Fruit fly (Drosophila melanogaster) whole organism, prepupa: ENCODE results near the gene CG31221.

Source experiments
- CG10669 ChIP-seq: fragments of 200-800 bp; sonication (Bioruptor generic); optimal IDR thresholded peaks from 3 replicates; lab custom pipeline; 2018; ENCODE audit warnings: missing biosample characterization, mild to moderate bottlenecking, missing genetic modification characterization, moderate library complexity
- CG11762 ChIP-seq: fragments of 200-800 bp; sonication (Bioruptor generic); optimal IDR thresholded peaks from 3 replicates; lab custom pipeline; 2016; ENCODE audit warnings: missing biosample characterization, missing genetic modification characterization; ENCODE audit not compliant: insufficient read depth
- CG15336 ChIP-seq: fragments of 200-800 bp; sonication (Bioruptor generic); IDR thresholded peaks from 2 replicates; pipeline ENCODE4 v1.3.6; 2022; ENCODE audit warnings: missing biosample characterization, missing genetic modification characterization
- CG16779 ChIP-seq: fragments of 200-800 bp; sonication (Bioruptor generic); optimal IDR thresholded peaks from 3 replicates; lab custom pipeline; 2017; ENCODE audit warnings: missing biosample characterization, mild to moderate bottlenecking, missing genetic modification characterization
- CG32006 ChIP-seq: fragments of 200-800 bp; sonication (Bioruptor generic); optimal IDR thresholded peaks from 3 replicates; lab custom pipeline; 2017; ENCODE audit warnings: missing biosample characterization, mild to moderate bottlenecking, missing genetic modification characterization
- CG34406 ChIP-seq: fragments of 200-800 bp; sonication (Bioruptor generic); optimal IDR thresholded peaks from 3 replicates; lab custom pipeline; 2016; ENCODE audit warnings: missing biosample characterization, missing genetic modification characterization
- CG6163 ChIP-seq: fragments of 200-800 bp; sonication (Bioruptor generic); IDR thresholded peaks from 3 replicates; pipeline ENCODE4 v1.3.6; 2022; ENCODE audit warnings: missing biosample characterization, missing genetic modification characterization
- CG6276 ChIP-seq: fragments of 200-800 bp; sonication (Bioruptor generic); optimal IDR thresholded peaks from 2 replicates; lab custom pipeline; 2017; ENCODE audit warnings: missing biosample characterization, mild to moderate bottlenecking, missing genetic modification characterization
- CG6808 ChIP-seq: fragments of 200-800 bp; sonication (Bioruptor generic); optimal IDR thresholded peaks from 3 replicates; lab custom pipeline; 2017; ENCODE audit warnings: missing biosample characterization, missing genetic modification characterization, mild to moderate bottlenecking, moderate library complexity, missing genetic modification reagents
- CG6854 ChIP-seq: fragments of 200-800 bp; sonication (Bioruptor generic); optimal IDR thresholded peaks from 2 replicates; lab custom pipeline; 2017; ENCODE audit warnings: missing biosample characterization, mild to moderate bottlenecking, missing genetic modification characterization
- CG7368 ChIP-seq: fragments of 200-800 bp; sonication (Bioruptor generic); optimal IDR thresholded peaks from 3 replicates; lab custom pipeline; 2016; ENCODE audit warnings: missing biosample characterization, missing genetic modification characterization
- CG8119 ChIP-seq: fragments of 200-800 bp; sonication (Bioruptor generic); IDR thresholded peaks from 3 replicates; pipeline ENCODE4 v1.3.6; 2022; ENCODE audit warnings: missing biosample characterization, missing genetic modification characterization
- Eip93F ChIP-seq: fragments of 200-800 bp; sonication (Bioruptor generic); optimal IDR thresholded peaks from 2 replicates; lab custom pipeline; 2016; ENCODE audit warnings: missing biosample characterization, mild to moderate bottlenecking, missing genetic modification characterization
- Ets21C ChIP-seq: fragments of 200-800 bp; sonication (Bioruptor generic); optimal IDR thresholded peaks from 3 replicates; lab custom pipeline; 2016; ENCODE audit warnings: missing biosample characterization, missing genetic modification characterization
- Hr39 ChIP-seq: fragments of 200-800 bp; sonication (Bioruptor generic); optimal IDR thresholded peaks from 2 replicates; lab custom pipeline; 2016; ENCODE audit warnings: missing biosample characterization, missing genetic modification characterization
- Hr4 ChIP-seq: fragments of 200-800 bp; sonication (Bioruptor generic); optimal IDR thresholded peaks from 3 replicates; lab custom pipeline; 2016; ENCODE audit warnings: missing biosample characterization, missing genetic modification characterization
- Met ChIP-seq: fragments of 200-800 bp; sonication (Bioruptor generic); optimal IDR thresholded peaks from 3 replicates; lab custom pipeline; 2016; ENCODE audit warnings: missing biosample characterization, missing genetic modification characterization
- OdsH ChIP-seq: fragments of 200-800 bp; sonication (Bioruptor generic); optimal IDR thresholded peaks from 3 replicates; lab custom pipeline; 2016; ENCODE audit warnings: missing biosample characterization, missing genetic modification characterization
- Sox15 ChIP-seq: fragments of 200-800 bp; sonication (Bioruptor generic); optimal IDR thresholded peaks from 3 replicates; lab custom pipeline; 2016; ENCODE audit warnings: missing biosample characterization, missing genetic modification characterization
- acj6 ChIP-seq: fragments of 200-800 bp; sonication (Bioruptor generic); optimal IDR thresholded peaks from 3 replicates; lab custom pipeline; 2016; ENCODE audit warnings: missing biosample characterization, missing genetic modification characterization
- dac ChIP-seq: fragments of 200-800 bp; sonication (Bioruptor generic); optimal IDR thresholded peaks from 2 replicates; lab custom pipeline; 2017; ENCODE audit warnings: missing biosample characterization, mild to moderate bottlenecking, missing genetic modification characterization
- dsx ChIP-seq: fragments of 200-800 bp; optimal IDR thresholded peaks from 3 replicates; lab custom pipeline; 2019; ENCODE audit warnings: missing biosample characterization, mild to moderate bottlenecking, missing genetic modification characterization, moderate library complexity; ENCODE audit not compliant: poor library complexity, severe bottlenecking
- eg ChIP-seq: fragments of 200-800 bp; sonication (Bioruptor generic); IDR thresholded peaks from 3 replicates; pipeline ENCODE4 v1.3.6; 2022; ENCODE audit warnings: missing biosample characterization, missing genetic modification characterization
- esn ChIP-seq: fragments of 200-800 bp; sonication (Bioruptor generic); optimal IDR thresholded peaks from 2 replicates; lab custom pipeline; 2016; ENCODE audit warnings: missing biosample characterization, mild to moderate bottlenecking, missing genetic modification characterization, moderate library complexity
- lz ChIP-seq: fragments of 200-800 bp; sonication (Bioruptor generic); optimal IDR thresholded peaks from 3 replicates; lab custom pipeline; 2016; ENCODE audit warnings: missing biosample characterization, missing genetic modification characterization
- net ChIP-seq: fragments of 200-800 bp; sonication (Bioruptor generic); optimal IDR thresholded peaks from 3 replicates; lab custom pipeline; 2016; ENCODE audit warnings: missing biosample characterization, missing genetic modification characterization
- pdm3 ChIP-seq: fragments of 200-800 bp; sonication (Bioruptor generic); optimal IDR thresholded peaks from 3 replicates; lab custom pipeline; 2016; ENCODE audit warnings: missing biosample characterization, missing genetic modification characterization
- salr ChIP-seq, 2 experiments: fragments of 200-800 bp; sonication (Bioruptor generic); optimal IDR thresholded peaks; 3 replicates each; lab custom pipeline; 2016 to 2018; ENCODE audit warnings: missing biosample characterization in 2 of 2, missing genetic modification characterization in 2 of 2, mild to moderate bottlenecking in 1 of 2
- ss ChIP-seq, 2 experiments: fragments of 200-800 bp; sonication (Bioruptor generic); optimal IDR thresholded peaks; 2 replicates in 1 of 2; 3 replicates in 1 of 2; lab custom pipeline; 2017 to 2018; ENCODE audit warnings: mild to moderate bottlenecking in 2 of 2, missing biosample characterization in 2 of 2, missing genetic modification characterization in 2 of 2, moderate library complexity in 1 of 2
- svp ChIP-seq: fragments of 200-800 bp; sonication (Bioruptor generic); peaks from one replicate; lab custom pipeline; 2016; ENCODE audit warnings: missing biosample characterization, missing genetic modification characterization
- vri ChIP-seq: fragments of 200-800 bp; sonication (Bioruptor generic); optimal IDR thresholded peaks from 3 replicates; lab custom pipeline; 2016; ENCODE audit warnings: missing biosample characterization, mild to moderate bottlenecking, missing genetic modification characterization

CG31221 gene

DNA sequence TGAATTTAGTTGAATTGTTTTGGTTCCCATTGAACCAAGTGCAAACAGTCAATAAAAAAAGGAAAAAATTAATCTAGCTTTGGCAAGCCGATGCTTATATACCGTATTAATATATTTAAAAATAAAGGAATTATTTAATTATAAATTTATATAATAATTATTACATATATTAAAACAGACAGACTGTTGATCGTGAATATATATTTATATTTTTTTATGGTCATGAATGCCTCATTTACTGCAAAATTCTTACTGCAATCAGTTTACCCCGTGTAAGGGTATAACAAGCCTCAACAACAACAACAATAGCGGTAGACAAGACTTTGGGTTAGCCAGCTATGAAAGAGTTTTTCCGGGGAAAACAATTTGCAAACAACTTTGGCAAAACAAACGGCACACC, 61.6 kb downstream of the CG31221 start (continued):
- TF ChIP-seq CG8119 (GFP tag; lab: Robert Waterston, UW) (peak; percentile 70; the same call in 2 of the 3 replicates), Met (GFP tag; lab: Kevin White, UChicago) (no peak), vri (GFP tag; lab: Kevin White, UChicago) (no peak), CG32006 (GFP tag; lab: Kevin White, UChicago) (peak; percentile 31), CG10669 (GFP tag; lab: Kevin White, UChicago) (no peak), Ets21C (GFP tag; lab: Kevin White, UChicago) (no peak), net (GFP tag; lab: Kevin White, UChicago) (no peak), Hr39 (no peak), CG34406 (GFP tag; lab: Kevin White, UChicago) (no peak)

- TF ChIP-seq CG6163: peak; percentile 58; the same call in 2 of the 3 replicates
- no peak for TF ChIP-seq salr (GFP tag; optimal IDR thresholded peaks at IDR 0.05; lab: Kevin White, UChicago)
- peak; percentile 11 for TF ChIP-seq CG6276 (GFP tag; lab: Kevin White, UChicago)
- no peak for TF ChIP-seq dac (GFP tag; lab: Kevin White, UChicago)
- peak; percentile 64 for TF ChIP-seq CG15336 (GFP tag; lab: Robert Waterston, UW)
- 0 out of 3 replicates have a peak, but pooled peaks have one; percentile 40 for TF ChIP-seq CG8119 (GFP tag; lab: Robert Waterston, UW)
- 0 out of 3 replicates have a peak, but pooled peaks have one; percentile 35 for TF ChIP-seq eg (GFP tag; lab: Robert Waterston, UW)
- TF ChIP-seq CG32006 (GFP tag; lab: Kevin White, UChicago): peak; percentile 56
Measured at dm6 chr3R:19476484-19476883, 64.0 kb downstream of the CG31221 start.

DNA sequence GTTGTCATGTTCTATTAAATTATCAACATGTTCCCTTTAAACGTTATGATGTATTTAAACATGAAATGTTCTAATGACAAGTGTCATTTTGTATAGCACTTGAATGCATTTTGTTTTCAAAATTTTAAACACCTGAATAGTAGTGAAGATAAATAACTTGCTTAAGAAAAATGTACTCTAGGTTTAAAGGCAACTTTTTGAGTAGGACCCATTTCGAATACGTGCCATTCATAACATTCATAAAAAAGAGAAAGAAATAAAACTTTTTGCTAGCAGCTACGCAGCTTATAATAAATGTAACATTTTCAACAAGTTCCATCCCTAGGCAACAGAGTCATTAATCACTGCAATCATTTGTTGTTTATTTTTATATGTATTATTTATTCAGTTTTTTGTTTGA, 73.9 kb downstream of the CG31221 start:
- TF ChIP-seq CG7368 (no peak), CG6854 (GFP tag; lab: Kevin White, UChicago) (no peak), CG32006 (GFP tag; lab: Kevin White, UChicago) (peak; percentile 16), CG6276 (GFP tag; lab: Kevin White, UChicago) (peak; percentile 9)

DNA sequence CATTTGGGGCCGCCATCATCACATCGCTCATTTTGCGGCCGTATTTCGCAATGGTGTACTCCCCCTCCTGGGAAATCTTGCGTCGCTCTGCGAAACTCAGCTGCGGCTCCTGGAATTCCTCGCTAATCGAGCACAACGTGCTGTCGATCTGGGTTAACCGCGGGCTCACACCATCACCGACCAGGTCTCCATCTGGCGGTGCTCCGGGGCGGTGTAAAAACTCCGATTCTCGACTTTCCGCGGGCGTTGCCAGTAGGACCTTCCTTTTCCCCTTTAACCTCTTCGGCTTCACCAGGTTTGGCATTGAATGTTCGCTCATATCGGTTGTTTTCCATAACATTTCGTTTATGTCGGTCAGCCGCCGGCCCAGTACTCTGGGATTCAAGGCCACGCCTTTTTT, 77.5 kb downstream of the CG31221 start:
- TF ChIP-seq salr (GFP tag; optimal IDR thresholded peaks at IDR 0.05; lab: Kevin White, UChicago) (no peak), acj6 (GFP tag; lab: Kevin White, UChicago) (no peak), dsx (GFP tag; lab: Kevin White, UChicago) (no peak), Ets21C (GFP tag; lab: Kevin White, UChicago) (no peak), svp (no peak)

dm6 chr3R:19490996-19491395, 78.5 kb downstream of the CG31221 start, which contains the start of gene CG15025:
CG15025 (minus strand) TSS chr3R:19491115.
- no peak for TF ChIP-seq pdm3 (GFP tag; lab: Kevin White, UChicago)
- peak; percentile 34 for TF ChIP-seq lz (GFP tag; lab: Kevin White, UChicago)
- TF ChIP-seq CG32006 (GFP tag; lab: Kevin White, UChicago): peak; percentile 30
- TF ChIP-seq CG6808 (GFP tag; lab: Kevin White, UChicago): no peak
- no peak; the same call in 2 of the 3 replicates for TF ChIP-seq eg (GFP tag; lab: Robert Waterston, UW)
- no peak for TF ChIP-seq Eip93F (GFP tag; lab: Kevin White, UChicago)
- no peak for TF ChIP-seq net (GFP tag; lab: Kevin White, UChicago)
- TF ChIP-seq ss (GFP tag; optimal IDR thresholded peaks at IDR 0.05; lab: Kevin White, UChicago): no peak
- TF ChIP-seq Sox15 (GFP tag; lab: Kevin White, UChicago): no peak
- TF ChIP-seq CG16779 (tag; lab: Kevin White, UChicago): no peak
- no peak for TF ChIP-seq esn (GFP tag; lab: Kevin White, UChicago)
- no peak for TF ChIP-seq CG11762
- no peak for TF ChIP-seq CG6854 (GFP tag; lab: Kevin White, UChicago)
- peak; percentile 58 for TF ChIP-seq Hr39
- TF ChIP-seq svp: no peak
- peak; percentile 4 for TF ChIP-seq dac (GFP tag; lab: Kevin White, UChicago)
- TF ChIP-seq CG6276 (GFP tag; lab: Kevin White, UChicago): no peak
- no peak for TF ChIP-seq CG7368
- TF ChIP-seq OdsH (GFP tag; lab: Kevin White, UChicago): peak; percentile 24
- TF ChIP-seq vri (GFP tag; lab: Kevin White, UChicago): no peak
- no peak for TF ChIP-seq acj6 (GFP tag; lab: Kevin White, UChicago)
- peak; percentile 2 for TF ChIP-seq Hr4 (GFP tag; lab: Kevin White, UChicago)
- TF ChIP-seq, all 60 proteins: peak for 6
